Worm (Caenorhabditis elegans) whole organism, late embryonic: ENCODE measurements around the gene rfip-1.

Experiments
- K02D7.2 ChIP-seq: sonication (generic microtip); optimal IDR thresholded peaks from 2 replicates; lab custom pipeline; 2017; ENCODE audit warnings: mild to moderate bottlenecking, missing genetic modification characterization, missing compliant biosample characterization
- K09A11.1 ChIP-seq: sonication (generic microtip); optimal IDR thresholded peaks from 2 replicates; lab custom pipeline; 2017; ENCODE audit warnings: antibody characterized with exemption, mild to moderate bottlenecking, missing genetic modification characterization, missing compliant biosample characterization; ENCODE audit not compliant: insufficient read depth
- ama-1 ChIP-seq: fragments of 150-350 bp; optimal IDR thresholded peaks from 2 replicates; lab custom pipeline; 2014
- ceh-18 ChIP-seq: sonication (generic microtip); optimal IDR thresholded peaks from 2 replicates; lab custom pipeline; 2016; ENCODE audit warnings: missing genetic modification characterization, missing compliant biosample characterization
- ceh-22 ChIP-seq: sonication (generic microtip); optimal IDR thresholded peaks from 2 replicates; lab custom pipeline; 2017; ENCODE audit warnings: missing biosample characterization, missing genetic modification characterization
- ceh-30 ChIP-seq: fragments of 150-350 bp; optimal IDR thresholded peaks from 2 replicates; lab custom pipeline; 2014; ENCODE audit warnings: missing biosample characterization, missing genetic modification characterization
- ceh-31 ChIP-seq: sonication (generic microtip); optimal IDR thresholded peaks from 2 replicates; lab custom pipeline; 2016; ENCODE audit warnings: missing genetic modification characterization, missing compliant biosample characterization
- ceh-45 ChIP-seq: fragments of 200-800 bp; sonication (Bioruptor generic); IDR thresholded peaks from 2 replicates; pipeline ENCODE4 v1.3.6; 2022; ENCODE audit warnings: missing genetic modification reagents, missing genetic modification characterization, missing compliant biosample characterization
- ceh-48 ChIP-seq: sonication (generic microtip); optimal IDR thresholded peaks from 2 replicates; lab custom pipeline; 2016; ENCODE audit warnings: missing genetic modification characterization, inconsistent platforms, missing compliant biosample characterization
- ceh-6 ChIP-seq: fragments of 200-800 bp; sonication (Bioruptor generic); optimal IDR thresholded peaks from 2 replicates; lab custom pipeline; 2018; ENCODE audit warnings: mild to moderate bottlenecking, missing genetic modification characterization, missing compliant biosample characterization
- che-1 ChIP-seq: sonication (generic microtip); optimal IDR thresholded peaks from 2 replicates; lab custom pipeline; 2016; ENCODE audit warnings: mild to moderate bottlenecking, missing genetic modification characterization, missing compliant biosample characterization
- dve-1 ChIP-seq: sonication (generic microtip); optimal IDR thresholded peaks from 2 replicates; lab custom pipeline; 2017; ENCODE audit warnings: antibody characterized with exemption, mild to moderate bottlenecking, missing genetic modification characterization, missing compliant biosample characterization
- elt-2 ChIP-seq: sonication (generic microtip); optimal IDR thresholded peaks from 2 replicates; lab custom pipeline; 2016; ENCODE audit warnings: missing genetic modification reagents, missing genetic modification characterization, missing compliant biosample characterization
- elt-4 ChIP-seq: sonication (generic microtip); optimal IDR thresholded peaks from 2 replicates; lab custom pipeline; 2016; ENCODE audit warnings: missing genetic modification characterization, missing compliant biosample characterization
- eyg-1 ChIP-seq: sonication (generic microtip); optimal IDR thresholded peaks from 2 replicates; lab custom pipeline; 2016; ENCODE audit warnings: missing genotype, missing genetic modification characterization, missing compliant biosample characterization
- fax-1 ChIP-seq: sonication (generic microtip); optimal IDR thresholded peaks from 2 replicates; lab custom pipeline; 2016; ENCODE audit warnings: missing genotype, missing genetic modification characterization, missing compliant biosample characterization
- gmeb-2 ChIP-seq: sonication (generic microtip); optimal IDR thresholded peaks from 2 replicates; lab custom pipeline; 2016; ENCODE audit warnings: missing genetic modification characterization, inconsistent platforms, missing compliant biosample characterization
- hlh-15 ChIP-seq: sonication (generic microtip); optimal IDR thresholded peaks from 2 replicates; lab custom pipeline; 2016; ENCODE audit warnings: missing genetic modification characterization, missing compliant biosample characterization
- hlh-6 ChIP-seq: sonication (generic microtip); optimal IDR thresholded peaks from 2 replicates; lab custom pipeline; 2016; ENCODE audit warnings: missing genotype, missing genetic modification characterization, missing compliant biosample characterization
- lim-6 ChIP-seq: sonication (generic microtip); optimal IDR thresholded peaks from 2 replicates; lab custom pipeline; 2016; ENCODE audit warnings: missing genetic modification characterization, missing compliant biosample characterization
- lin-11 ChIP-seq: fragments of 200-800 bp; sonication (Bioruptor generic); optimal IDR thresholded peaks from 2 replicates; lab custom pipeline; 2018; ENCODE audit warnings: mild to moderate bottlenecking, missing genetic modification characterization, missing compliant biosample characterization
- madf-2 ChIP-seq: sonication (generic microtip); optimal IDR thresholded peaks from 2 replicates; lab custom pipeline; 2017; ENCODE audit warnings: missing genetic modification characterization, missing compliant biosample characterization
- mec-3 ChIP-seq: sonication (generic microtip); optimal IDR thresholded peaks from 2 replicates; lab custom pipeline; 2016; ENCODE audit warnings: borderline replicate concordance, missing genetic modification characterization, missing compliant biosample characterization
- nhr-232 ChIP-seq: sonication (generic microtip); optimal IDR thresholded peaks from 2 replicates; lab custom pipeline; 2016; ENCODE audit warnings: missing genetic modification characterization, missing compliant biosample characterization
- pag-3 ChIP-seq: sonication (generic microtip); optimal IDR thresholded peaks from 2 replicates; lab custom pipeline; 2016; ENCODE audit warnings: missing compliant biosample characterization, missing genetic modification characterization, borderline replicate concordance
- pat-9 ChIP-seq: fragments of 200-800 bp; sonication (Bioruptor generic); optimal IDR thresholded peaks from 2 replicates; lab custom pipeline; 2018; ENCODE audit warnings: mild to moderate bottlenecking, missing genetic modification characterization, moderate library complexity, missing compliant biosample characterization
- pax-1 ChIP-seq: fragments of 150-350 bp; optimal IDR thresholded peaks from 2 replicates; lab custom pipeline; 2014; ENCODE audit warnings: missing biosample characterization, missing genetic modification characterization
- pqm-1 ChIP-seq: sonication (generic microtip); optimal IDR thresholded peaks from 2 replicates; lab custom pipeline; 2016; ENCODE audit warnings: missing genetic modification characterization, missing compliant biosample characterization
- pros-1 ChIP-seq: fragments of 150-350 bp; optimal IDR thresholded peaks from 2 replicates; lab custom pipeline; 2014; ENCODE audit warnings: missing biosample characterization, missing genetic modification reagents, missing genetic modification characterization
- ref-2 ChIP-seq: sonication (generic microtip); optimal IDR thresholded peaks from 2 replicates; lab custom pipeline; 2016; ENCODE audit warnings: missing genetic modification characterization, missing compliant biosample characterization
- sox-2 ChIP-seq: fragments of 200-800 bp; sonication (Bioruptor generic); IDR thresholded peaks from 2 replicates; pipeline ENCODE4 v1.3.6; 2022; ENCODE audit warnings: missing genetic modification reagents, missing genetic modification characterization, missing compliant biosample characterization
- syd-9 ChIP-seq: sonication (generic microtip); optimal IDR thresholded peaks from 2 replicates; lab custom pipeline; 2016; ENCODE audit warnings: mild to moderate bottlenecking, missing genetic modification characterization, moderate library complexity, missing compliant biosample characterization
- tbx-2 ChIP-seq: sonication (generic microtip); optimal IDR thresholded peaks from 2 replicates; lab custom pipeline; 2016; ENCODE audit warnings: missing genetic modification characterization, missing compliant biosample characterization
- ttx-3 ChIP-seq: sonication (generic microtip); optimal IDR thresholded peaks from 2 replicates; lab custom pipeline; 2016; ENCODE audit warnings: missing genetic modification reagents, missing genetic modification characterization, missing compliant biosample characterization
- unc-3 ChIP-seq, 2 experiments: fragments of 200-800 bp in 1 of 2; sonication (Bioruptor generic) in 1 of 2; sonication (generic microtip) in 1 of 2; conservative IDR thresholded peaks in 1 of 2; optimal IDR thresholded peaks in 1 of 2; 2 replicates each; pipeline versions ENCODE4 v1.3.6 to Lab custom; 2016 to 2022; ENCODE audit warnings: missing compliant biosample characterization in 2 of 2, missing genetic modification characterization in 2 of 2, missing genetic modification reagents in 1 of 2
- unc-42 ChIP-seq: sonication (generic microtip); optimal IDR thresholded peaks from 2 replicates; lab custom pipeline; 2016; ENCODE audit warnings: missing genotype, missing genetic modification characterization, missing compliant biosample characterization
- unc-55 ChIP-seq: sonication (generic microtip); optimal IDR thresholded peaks from 2 replicates; lab custom pipeline; 2017; ENCODE audit warnings: missing biosample characterization, missing genetic modification reagents, missing genetic modification characterization
- ztf-16 ChIP-seq: sonication (generic microtip); optimal IDR thresholded peaks from 2 replicates; lab custom pipeline; 2017; ENCODE audit warnings: missing genetic modification characterization, missing compliant biosample characterization

The rfip-1 gene

DNA sequence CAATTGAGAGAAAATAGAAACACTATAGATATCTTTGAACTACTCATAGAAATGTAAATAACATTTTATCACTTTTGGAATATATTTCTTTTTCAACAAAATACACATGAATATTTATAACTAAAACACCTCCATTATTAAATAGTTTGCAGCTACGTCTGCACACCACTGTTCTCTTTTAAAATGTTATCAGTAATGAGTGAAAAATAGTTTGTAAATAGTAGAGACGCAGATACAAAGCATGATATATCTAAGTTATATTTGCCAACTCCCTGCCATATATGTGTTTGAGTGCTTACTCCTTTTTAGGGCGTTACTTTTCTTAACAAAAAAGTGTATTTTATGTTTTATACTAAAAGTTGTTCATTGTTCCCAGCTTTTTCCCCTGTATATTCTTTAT lies 38.2 kb upstream of the rfip-1 start:
- TF ChIP-seq pax-1 (tag; lab: Kevin White, UChicago) (no peak), elt-2 (tag; lab: Kevin White, UChicago) (peak; percentile 58)

DNA sequence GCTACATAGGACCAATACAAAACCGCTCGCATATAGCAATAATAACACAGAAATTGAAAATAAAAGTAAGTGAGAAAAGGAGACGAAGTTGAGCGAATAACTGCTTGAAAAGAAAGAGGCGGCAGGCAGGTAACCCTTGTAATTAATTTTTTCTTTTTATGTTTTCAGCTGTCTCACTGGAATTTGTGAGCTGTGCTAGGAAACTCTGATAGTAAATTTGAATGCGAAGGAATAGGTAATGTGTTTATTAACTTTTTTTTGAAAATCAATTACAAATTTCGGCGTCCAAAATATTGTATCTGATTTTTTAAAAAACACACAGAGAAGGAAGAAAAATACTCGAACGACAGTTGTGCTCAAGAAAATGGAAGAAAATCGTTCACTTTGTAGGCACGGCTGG lies 32.3 kb upstream of the rfip-1 start, which contains the start of gene H41C03.2:
TSS of gene H41C03.2 (minus strand) at position 101 of the 400 bp plus-strand sequence.
- TF ChIP-seq pqm-1 (tag; lab: Kevin White, UChicago) (no peak), fax-1 (no peak), pat-9 (tag; lab: Kevin White, UChicago) (no peak), ama-1 (lab: Kevin White, UChicago) (no peak), nhr-232 (tag; lab: Kevin White, UChicago) (no peak), sox-2 (GFP tag; lab: Robert Waterston, UW) (no peak), dve-1 (tag; lab: Kevin White, UChicago) (no peak), eyg-1 (tag; lab: Kevin White, UChicago) (no peak), pros-1 (no peak), unc-3 (GFP tag; conservative IDR thresholded peaks at IDR 0.05; lab: Robert Waterston, UW) (no peak), unc-3 (tag; optimal IDR thresholded peaks at IDR 0.05; lab: Kevin White, UChicago) (no peak), lim-6 (tag; lab: Kevin White, UChicago) (no peak)

ce11 chrII:5853261-5853660 lies 31.1 kb upstream of the rfip-1 start:
- TF ChIP-seq hlh-15 (tag; lab: Kevin White, UChicago) (no peak), fax-1 (no peak), unc-55 (GFP tag; lab: Kevin White, UChicago) (no peak), ztf-16 (no peak), ceh-18 (no peak), ceh-30 (no peak), ceh-6 (GFP tag; lab: Kevin White, UChicago) (no peak), pag-3 (no peak), sox-2 (GFP tag; lab: Robert Waterston, UW) (no peak), ceh-31 (tag; lab: Kevin White, UChicago) (no peak)

ce11 chrII:5854122-5854521 lies 30.2 kb upstream of the rfip-1 start, which contains the start of gene H41C03.1:
Gene H41C03.1, plus strand, starts transcription at chrII:5854422.
- no peak for TF ChIP-seq pros-1
- TF ChIP-seq ceh-48 (tag; lab: Kevin White, UChicago): no peak
- TF ChIP-seq elt-4 (tag; lab: Kevin White, UChicago): no peak
- TF ChIP-seq sox-2 (GFP tag; lab: Robert Waterston, UW): no peak
- TF ChIP-seq lin-11 (tag; lab: Kevin White, UChicago): no peak
- no peak for TF ChIP-seq nhr-232 (tag; lab: Kevin White, UChicago)
- TF ChIP-seq K09A11.1 (tag; lab: Kevin White, UChicago): no peak
- TF ChIP-seq K02D7.2 (tag; lab: Kevin White, UChicago): no peak
- TF ChIP-seq gmeb-2 (tag; lab: Kevin White, UChicago): no peak
- no peak for TF ChIP-seq ceh-22 (tag; lab: Kevin White, UChicago)
- TF ChIP-seq, all 69 proteins: peak for 0

DNA sequence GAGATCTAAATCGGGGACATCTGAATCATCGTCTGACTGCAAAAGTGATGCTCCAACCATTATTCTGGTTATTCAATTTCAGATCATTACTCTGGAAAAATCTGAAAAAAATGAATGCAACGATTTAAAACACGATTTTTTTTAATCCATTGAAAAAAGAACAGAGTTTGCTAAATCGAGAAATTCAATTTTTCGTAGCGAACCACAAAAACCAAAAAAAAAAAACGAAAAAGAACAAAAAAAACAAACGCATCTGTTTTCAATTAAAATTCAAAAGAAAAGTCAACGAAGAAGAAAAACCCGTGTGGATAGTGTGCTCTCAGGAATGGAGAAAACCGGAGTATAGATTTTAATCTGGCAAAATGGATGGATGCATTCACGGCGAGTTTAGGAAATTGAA lies 26.0 kb upstream of the rfip-1 start, which contains the start of gene F55C12.4:
TSS of gene F55C12.4 (minus strand) at position 101 of the 400 bp plus-strand sequence.
- TF ChIP-seq ttx-3 (no peak), hlh-15 (tag; lab: Kevin White, UChicago) (no peak), madf-2 (tag; lab: Kevin White, UChicago) (no peak), tbx-2 (tag; lab: Kevin White, UChicago) (no peak), mec-3 (no peak)

- no peak for TF ChIP-seq che-1 (tag; lab: Kevin White, UChicago)
- no peak for TF ChIP-seq hlh-6 (tag; lab: Kevin White, UChicago)
- TF ChIP-seq ceh-31 (tag; lab: Kevin White, UChicago): peak; percentile 41
- TF ChIP-seq syd-9 (tag; lab: Kevin White, UChicago): no peak
- no peak for TF ChIP-seq ceh-22 (tag; lab: Kevin White, UChicago)
- TF ChIP-seq unc-42 (tag; lab: Kevin White, UChicago): peak; percentile 5
- no peak for TF ChIP-seq elt-4 (tag; lab: Kevin White, UChicago)
- no peak for TF ChIP-seq ref-2
- TF ChIP-seq dve-1 (tag; lab: Kevin White, UChicago): no peak
- no peak for TF ChIP-seq unc-55 (GFP tag; lab: Kevin White, UChicago)
- TF ChIP-seq ceh-45: no peak
- no peak for TF ChIP-seq pax-1 (tag; lab: Kevin White, UChicago)
These were observed 23.7 kb upstream of the rfip-1 start for ce11 chrII:5860621-5861020.
